Fruit fly (Drosophila melanogaster) whole organism, embryonic: ENCODE results near the gene QIL1.

ENCODE experiments used
- Antp ChIP-seq: fragments of 200-800 bp; sonication (Bioruptor generic); optimal IDR thresholded peaks from 3 replicates; lab custom pipeline; 2016; ENCODE audit warnings: missing biosample characterization, missing genetic modification characterization
- Bdp1 ChIP-seq: fragments of 200-800 bp; sonication (Bioruptor generic); optimal IDR thresholded peaks from 3 replicates; lab custom pipeline; 2016; ENCODE audit warnings: missing biosample characterization, missing genetic modification characterization
- CG10654 ChIP-seq: fragments of 200-800 bp; sonication (Bioruptor generic); optimal IDR thresholded peaks from 2 replicates; lab custom pipeline; 2016; ENCODE audit warnings: missing biosample characterization, missing genetic modification characterization
- CG11093 ChIP-seq: fragments of 200-800 bp; sonication (Bioruptor generic); IDR thresholded peaks from 3 replicates; pipeline ENCODE4 v1.3.6; 2022; ENCODE audit warnings: missing biosample characterization, missing genetic modification characterization
- CG12071 ChIP-seq: fragments of 200-800 bp; sonication (Bioruptor generic); optimal IDR thresholded peaks from 3 replicates; lab custom pipeline; 2018; ENCODE audit warnings: missing biosample characterization, mild to moderate bottlenecking, missing genetic modification characterization
- CG12299 ChIP-seq: fragments of 200-800 bp; sonication (Bioruptor generic); optimal IDR thresholded peaks from 2 replicates; lab custom pipeline; 2018; ENCODE audit warnings: missing biosample characterization, mild to moderate bottlenecking, missing genetic modification characterization
- CG13296 ChIP-seq: fragments of 200-800 bp; sonication (Bioruptor generic); optimal IDR thresholded peaks from 3 replicates; lab custom pipeline; 2018; ENCODE audit warnings: missing biosample characterization, mild to moderate bottlenecking, missing genetic modification characterization
- CG14441 ChIP-seq: fragments of 200-800 bp; sonication (Bioruptor generic); IDR thresholded peaks from 2 replicates; pipeline ENCODE4 v1.3.6; 2022; ENCODE audit warnings: missing biosample characterization, missing genetic modification characterization
- CG14710 ChIP-seq: fragments of 200-800 bp; sonication (Bioruptor generic); optimal IDR thresholded peaks from 3 replicates; lab custom pipeline; 2019; ENCODE audit warnings: missing biosample characterization, mild to moderate bottlenecking, missing genetic modification characterization, moderate library complexity
- CG1602 ChIP-seq: fragments of 200-800 bp; sonication (Bioruptor generic); optimal IDR thresholded peaks from 3 replicates; lab custom pipeline; 2016; ENCODE audit warnings: missing biosample characterization, missing genetic modification characterization
- CG16813 ChIP-seq: fragments of 200-800 bp; sonication (Bioruptor generic); IDR thresholded peaks from 3 replicates; pipeline ENCODE4 v1.3.6; 2022; ENCODE audit warnings: missing biosample characterization, missing genetic modification characterization; ENCODE audit not compliant: partially characterized antibody
- CG17359 ChIP-seq: fragments of 200-800 bp; sonication (Bioruptor generic); optimal IDR thresholded peaks from 3 replicates; lab custom pipeline; 2018; ENCODE audit warnings: missing biosample characterization, mild to moderate bottlenecking, missing genetic modification characterization, moderate library complexity
- CG17385 ChIP-seq: fragments of 200-800 bp; sonication (Bioruptor generic); optimal IDR thresholded peaks from 3 replicates; lab custom pipeline; 2018; ENCODE audit warnings: missing biosample characterization, mild to moderate bottlenecking, missing genetic modification characterization
- CG17612 ChIP-seq: fragments of 200-800 bp; sonication (Bioruptor generic); IDR thresholded peaks from 2 replicates; pipeline ENCODE4 v1.3.6; 2022; ENCODE audit warnings: missing biosample characterization, missing genetic modification characterization
- CG18011 ChIP-seq: fragments of 200-800 bp; sonication (Bioruptor generic); optimal IDR thresholded peaks from 2 replicates; lab custom pipeline; 2017; ENCODE audit warnings: missing biosample characterization, missing genetic modification characterization, mild to moderate bottlenecking, moderate library complexity, missing genotype
- CG18262 ChIP-seq: fragments of 200-800 bp; optimal IDR thresholded peaks from 3 replicates; lab custom pipeline; 2019; ENCODE audit warnings: missing biosample characterization, mild to moderate bottlenecking, missing genetic modification characterization, moderate library complexity
- CG2202 ChIP-seq: fragments of 200-800 bp; sonication (Bioruptor generic); optimal IDR thresholded peaks from 2 replicates; lab custom pipeline; 2018; ENCODE audit warnings: missing biosample characterization, mild to moderate bottlenecking, missing genetic modification characterization
- CG2678 ChIP-seq: fragments of 200-800 bp; sonication (Bioruptor generic); optimal IDR thresholded peaks from 3 replicates; lab custom pipeline; 2019; ENCODE audit warnings: missing biosample characterization, mild to moderate bottlenecking, missing genetic modification characterization, moderate library complexity
- CG30403 ChIP-seq: fragments of 200-800 bp; sonication (Bioruptor generic); optimal IDR thresholded peaks from 3 replicates; lab custom pipeline; 2016; ENCODE audit warnings: missing biosample characterization, missing genetic modification characterization
- CG33213 ChIP-seq: fragments of 200-800 bp; sonication (Bioruptor generic); optimal IDR thresholded peaks from 3 replicates; lab custom pipeline; 2016; ENCODE audit warnings: missing biosample characterization, missing genetic modification characterization
- CG6254 ChIP-seq: fragments of 200-800 bp; sonication (Bioruptor generic); optimal IDR thresholded peaks from 3 replicates; lab custom pipeline; 2017; ENCODE audit warnings: mild to moderate bottlenecking, missing biosample characterization, missing genetic modification reagents, missing genetic modification characterization
- CG6654 ChIP-seq: fragments of 200-800 bp; sonication (Bioruptor generic); optimal IDR thresholded peaks from 2 replicates; lab custom pipeline; 2017; ENCODE audit warnings: missing biosample characterization, mild to moderate bottlenecking, missing genetic modification characterization
- CG7271 ChIP-seq: fragments of 200-800 bp; sonication (Bioruptor generic); optimal IDR thresholded peaks from 2 replicates; lab custom pipeline; 2018; ENCODE audit warnings: missing biosample characterization, mild to moderate bottlenecking, missing genetic modification characterization, moderate library complexity
- CG7987 ChIP-seq: fragments of 200-800 bp; sonication (Bioruptor generic); optimal IDR thresholded peaks from 2 replicates; lab custom pipeline; 2018; ENCODE audit warnings: missing biosample characterization, mild to moderate bottlenecking, missing genetic modification characterization, moderate library complexity
- CG8944 ChIP-seq: fragments of 200-800 bp; sonication (Bioruptor generic); optimal IDR thresholded peaks from 3 replicates; lab custom pipeline; 2016; ENCODE audit warnings: missing biosample characterization, missing genetic modification characterization
- CG9437 ChIP-seq: fragments of 200-800 bp; sonication (Bioruptor generic); optimal IDR thresholded peaks from 2 replicates; lab custom pipeline; 2018; ENCODE audit warnings: missing biosample characterization, mild to moderate bottlenecking, missing genetic modification characterization
- CG9727 ChIP-seq: fragments of 200-800 bp; sonication (Bioruptor generic); optimal IDR thresholded peaks from 3 replicates; lab custom pipeline; 2017; ENCODE audit warnings: missing biosample characterization, mild to moderate bottlenecking, missing genetic modification characterization
- HLH3B ChIP-seq: fragments of 200-800 bp; sonication (Bioruptor generic); IDR thresholded peaks from 2 replicates; pipeline ENCODE4 v1.3.6; 2022; ENCODE audit warnings: missing biosample characterization, missing genetic modification characterization
- HLHmδ ChIP-seq: fragments of 200-800 bp; sonication (Bioruptor generic); optimal IDR thresholded peaks from 2 replicates; lab custom pipeline; 2018; ENCODE audit warnings: missing biosample characterization, mild to moderate bottlenecking, missing genetic modification characterization, moderate library complexity
- Hmx ChIP-seq: fragments of 200-800 bp; sonication (Bioruptor generic); optimal IDR thresholded peaks from 2 replicates; lab custom pipeline; 2016; ENCODE audit warnings: missing biosample characterization, missing genetic modification characterization
- Jarid2 ChIP-seq: fragments of 200-800 bp; sonication (Bioruptor generic); optimal IDR thresholded peaks from 3 replicates; lab custom pipeline; 2017; ENCODE audit warnings: mild to moderate bottlenecking, missing biosample characterization, missing genetic modification reagents, missing genetic modification characterization
- NC2α ChIP-seq: fragments of 200-800 bp; sonication (Bioruptor generic); optimal IDR thresholded peaks from 2 replicates; lab custom pipeline; 2016; ENCODE audit warnings: missing biosample characterization, missing genetic modification characterization
- Sox100B ChIP-seq: fragments of 200-800 bp; sonication (Bioruptor generic); optimal IDR thresholded peaks from 3 replicates; lab custom pipeline; 2018; ENCODE audit warnings: missing biosample characterization, mild to moderate bottlenecking, missing genetic modification characterization
- Vsx1 ChIP-seq: fragments of 200-800 bp; sonication (Bioruptor generic); optimal IDR thresholded peaks from 2 replicates; lab custom pipeline; 2017; ENCODE audit warnings: missing biosample characterization, mild to moderate bottlenecking, missing genetic modification characterization, missing genetic modification reagents
- Xrp1 ChIP-seq: fragments of 200-800 bp; sonication (Bioruptor generic); IDR thresholded peaks from 2 replicates; pipeline ENCODE4 v1.3.6; 2022; ENCODE audit warnings: missing biosample characterization, missing genetic modification characterization
- YL-1 ChIP-seq: fragments of 200-800 bp; sonication (Bioruptor generic); optimal IDR thresholded peaks from 3 replicates; lab custom pipeline; 2017; ENCODE audit warnings: missing biosample characterization, mild to moderate bottlenecking, missing genetic modification characterization
- abd-A ChIP-seq: fragments of 200-800 bp; sonication (Bioruptor generic); optimal IDR thresholded peaks from 3 replicates; lab custom pipeline; 2019; ENCODE audit warnings: missing biosample characterization, mild to moderate bottlenecking, missing genetic modification characterization, moderate library complexity
- az2 ChIP-seq: fragments of 200-800 bp; sonication (Bioruptor generic); optimal IDR thresholded peaks from 3 replicates; lab custom pipeline; 2016; ENCODE audit warnings: missing biosample characterization, missing genetic modification characterization
- crol ChIP-seq: fragments of 200-800 bp; sonication (Bioruptor generic); IDR thresholded peaks from 2 replicates; pipeline ENCODE4 v1.3.6; 2022; ENCODE audit warnings: missing biosample characterization, missing genetic modification characterization
- dan ChIP-seq: fragments of 200-800 bp; sonication (Bioruptor generic); IDR thresholded peaks from 2 replicates; pipeline ENCODE4 v1.3.6; 2022; ENCODE audit warnings: missing biosample characterization, missing genetic modification characterization
- fd102C ChIP-seq: fragments of 200-800 bp; sonication (Bioruptor generic); optimal IDR thresholded peaks from 2 replicates; lab custom pipeline; 2018; ENCODE audit warnings: missing biosample characterization, mild to moderate bottlenecking, missing genetic modification characterization, moderate library complexity
- ftz-f1 ChIP-seq: fragments of 200-800 bp; sonication (Bioruptor generic); optimal IDR thresholded peaks from 2 replicates; lab custom pipeline; 2016; ENCODE audit warnings: missing biosample characterization, missing genetic modification characterization
- gt ChIP-seq: fragments of 200-800 bp; sonication (Bioruptor generic); IDR thresholded peaks from 2 replicates; pipeline ENCODE4 v1.3.6; 2022; ENCODE audit warnings: missing biosample characterization, missing genetic modification characterization
- maf-S ChIP-seq: fragments of 200-800 bp; sonication (Bioruptor generic); optimal IDR thresholded peaks from 2 replicates; lab custom pipeline; 2016; ENCODE audit warnings: missing biosample characterization, missing genetic modification characterization
- nerfin-1 ChIP-seq: fragments of 200-800 bp; sonication (Bioruptor generic); optimal IDR thresholded peaks from 3 replicates; lab custom pipeline; 2019; ENCODE audit warnings: missing biosample characterization, mild to moderate bottlenecking, missing genetic modification characterization, moderate library complexity
- onecut ChIP-seq: fragments of 200-800 bp; sonication (Bioruptor generic); IDR thresholded peaks from 2 replicates; pipeline ENCODE4 v1.3.6; 2022; ENCODE audit warnings: missing biosample characterization, missing genetic modification characterization
- pita ChIP-seq: fragments of 200-800 bp; sonication (Bioruptor generic); optimal IDR thresholded peaks from 2 replicates; lab custom pipeline; 2017; ENCODE audit warnings: missing biosample characterization, mild to moderate bottlenecking, missing genetic modification characterization
- so ChIP-seq: fragments of 200-800 bp; sonication (Bioruptor generic); IDR thresholded peaks from 3 replicates; pipeline ENCODE4 v1.3.6; 2022; ENCODE audit warnings: missing biosample characterization, missing genetic modification characterization
- trem ChIP-seq: fragments of 200-800 bp; optimal IDR thresholded peaks from 3 replicates; lab custom pipeline; 2019; ENCODE audit warnings: missing biosample characterization, mild to moderate bottlenecking, missing genetic modification characterization, moderate library complexity
- vfl ChIP-seq: fragments of 200-800 bp; sonication (Bioruptor generic); optimal IDR thresholded peaks from 2 replicates; lab custom pipeline; 2016; ENCODE audit warnings: missing biosample characterization, missing genetic modification characterization

The QIL1 gene

DNA sequence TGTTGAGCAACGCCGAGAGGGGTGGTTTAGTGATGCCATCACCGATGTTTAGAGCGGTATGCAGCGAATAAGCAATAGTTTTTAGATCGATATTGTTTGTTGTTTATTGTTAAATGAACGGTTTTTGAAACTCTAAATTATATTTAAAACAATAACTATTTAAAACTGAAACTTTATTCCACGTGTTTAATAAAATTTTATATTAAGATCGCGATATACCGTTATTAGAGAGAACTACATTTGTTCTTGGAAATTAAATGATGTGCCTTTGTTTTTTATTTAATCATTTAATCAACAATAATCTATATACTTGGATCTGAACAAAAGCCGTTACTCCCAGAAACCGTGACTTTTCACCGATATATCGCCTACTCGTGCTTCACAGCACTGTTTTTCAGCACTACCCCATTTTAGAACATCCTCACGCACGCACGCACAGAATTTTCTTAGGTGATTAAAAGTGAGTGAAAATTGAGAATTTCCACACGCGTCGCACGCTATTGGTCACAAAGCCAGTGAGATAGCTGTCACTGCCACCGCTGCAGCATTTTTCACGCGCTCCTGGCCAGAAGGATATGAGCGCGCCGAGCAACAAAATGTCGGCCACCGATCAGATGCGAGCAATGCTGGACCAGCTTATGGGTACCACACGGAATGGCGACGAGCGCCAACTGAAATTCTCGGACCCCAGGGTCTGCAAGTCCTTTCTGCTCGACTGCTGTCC lies 48.3 kb downstream of the QIL1 start, which contains the start of the genes U4-U6-60K and CG7564 (continued):
- TF ChIP-seq CG33213 (GFP tag; lab: Kevin White, UChicago) (peak; percentile 27), CG18011 (peak; percentile 2), CG30403 (GFP tag; lab: Kevin White, UChicago) (peak; percentile 85), Vsx1 (GFP tag; lab: Kevin White, UChicago) (no peak), HLHmδ (GFP tag; lab: Kevin White, UChicago) (no peak), CG6254 (GFP tag; lab: Kevin White, UChicago) (no peak), Hmx (GFP tag; lab: Kevin White, UChicago) (peak; percentile 20), CG2202 (no peak), CG6654 (GFP tag; lab: Kevin White, UChicago) (no peak), HLH3B (GFP tag; lab: Robert Waterston, UW) (peak; percentile 13; the same call in 1 of the 2 replicates), Antp (GFP tag; lab: Kevin White, UChicago) (peak; percentile 53), CG17612 (no peak), maf-S (GFP tag; lab: Kevin White, UChicago) (peak; percentile 28), NC2α (GFP tag; lab: Kevin White, UChicago) (no peak), crol (no peak), CG17359 (tag; lab: Kevin White, UChicago) (peak; percentile 9), nerfin-1 (tag; lab: Kevin White, UChicago) (peak; percentile 24), Bdp1 (GFP tag; lab: Kevin White, UChicago) (peak; percentile 64), CG9437 (GFP tag; lab: Kevin White, UChicago) (peak; percentile 77), CG17385 (GFP tag; lab: Kevin White, UChicago) (peak; percentile 42), fd102C (GFP tag; lab: Kevin White, UChicago) (no peak), trem (peak; percentile 55), CG12071 (GFP tag; lab: Kevin White, UChicago) (no peak), az2 (GFP tag; lab: Kevin White, UChicago) (peak; percentile 43), CG9727 (GFP tag; lab: Kevin White, UChicago) (peak; percentile 78), gt (no peak), CG11093 (GFP tag; lab: Robert Waterston, UW) (no peak), CG14441 (GFP tag; lab: Robert Waterston, UW) (no peak), pita (GFP tag; lab: Kevin White, UChicago) (no peak), ftz-f1 (no peak), Sox100B (GFP tag; lab: Kevin White, UChicago) (no peak), CG7987 (GFP tag; lab: Kevin White, UChicago) (no peak), vfl (GFP tag; lab: Kevin White, UChicago) (peak; percentile 57), dan (GFP tag; lab: Robert Waterston, UW) (no peak), abd-A (no peak), CG12299 (tag; lab: Kevin White, UChicago) (peak; percentile 11), CG8944 (GFP tag; lab: Kevin White, UChicago) (peak; percentile 28), CG13296 (no peak), so (GFP tag; lab: Robert Waterston, UW) (no peak), Xrp1 (GFP tag; lab: Robert Waterston, UW) (peak; percentile 38), CG7271 (tag; lab: Kevin White, UChicago) (no peak), CG10654 (peak; percentile 60), CG2678 (tag; lab: Kevin White, UChicago) (peak; percentile 63), Jarid2 (peak; percentile 17), CG18262 (tag; lab: Kevin White, UChicago) (peak; percentile 54), onecut (peak; percentile 28), CG1602 (GFP tag; lab: Kevin White, UChicago) (peak; percentile 61), CG16813 (GFP tag; lab: Robert Waterston, UW) (peak; percentile 99), YL-1 (GFP tag; lab: Kevin White, UChicago) (peak; percentile 74), CG14710 (peak; percentile 82)
